Worm (Caenorhabditis elegans) whole organism, L1 larva: ENCODE results near the gene C05C9.1.

ENCODE experiments used
- C34B4.2 ChIP-seq: sonication (generic microtip); optimal IDR thresholded peaks from 2 replicates; lab custom pipeline; 2017; ENCODE audit warnings: mild to moderate bottlenecking, missing genetic modification characterization, missing compliant biosample characterization
- F16B12.6 ChIP-seq: fragments of 150-350 bp; optimal IDR thresholded peaks from 2 replicates; lab custom pipeline; 2014; ENCODE audit warnings: missing biosample characterization, missing genetic modification characterization
- aha-1 ChIP-seq: fragments of 150-350 bp; optimal IDR thresholded peaks from 2 replicates; lab custom pipeline; 2014; ENCODE audit warnings: missing biosample characterization, missing genetic modification characterization
- ama-1 ChIP-seq: fragments of 150-350 bp; optimal IDR thresholded peaks from 2 replicates; lab custom pipeline; 2014
- blmp-1 ChIP-seq: fragments of 150-350 bp; optimal IDR thresholded peaks from 2 replicates; lab custom pipeline; 2014; ENCODE audit warnings: missing biosample characterization, missing genetic modification characterization
- ceh-82 ChIP-seq, 3 experiments: fragments of 150-350 bp in 1 of 3; sonication (generic microtip) in 2 of 3; optimal IDR thresholded peaks; 2 replicates each; lab custom pipeline; 2014 to 2017; ENCODE audit warnings: missing biosample characterization in 3 of 3, missing genetic modification characterization in 3 of 3
- ceh-90 ChIP-seq: sonication (generic microtip); optimal IDR thresholded peaks from 2 replicates; lab custom pipeline; 2016; ENCODE audit warnings: missing genetic modification characterization, missing compliant biosample characterization
- ces-1 ChIP-seq: fragments of 150-350 bp; optimal IDR thresholded peaks from 2 replicates; lab custom pipeline; 2014; ENCODE audit warnings: missing biosample characterization, missing genetic modification reagents, missing genetic modification characterization
- dsc-1 ChIP-seq: sonication (generic microtip); optimal IDR thresholded peaks from 2 replicates; lab custom pipeline; 2016; ENCODE audit warnings: mild to moderate bottlenecking, missing genetic modification characterization, missing compliant biosample characterization
- efl-1 ChIP-seq, 4 experiments: fragments of 150-350 bp; optimal IDR thresholded peaks in 3 of 4; peaks in 1 of 4; 1 replicate in 1 of 4; 2 replicates in 3 of 4; lab custom pipeline; 2014; ENCODE audit warnings: missing biosample characterization in 2 of 4, missing genetic modification characterization in 2 of 4, missing genetic modification reagents in 2 of 4
- egl-27 ChIP-seq, 2 experiments: fragments of 150-350 bp in 1 of 2; sonication (generic microtip); optimal IDR thresholded peaks; 3 replicates each; lab custom pipeline; 2017 to 2018; ENCODE audit warnings: missing biosample characterization in 2 of 2, missing genetic modification characterization in 2 of 2, missing genetic modification reagents in 2 of 2
- fos-1 ChIP-seq: fragments of 150-350 bp; optimal IDR thresholded peaks from 2 replicates; lab custom pipeline; 2014; ENCODE audit warnings: missing biosample characterization, missing genetic modification characterization
- isw-1 ChIP-seq: fragments of 200-800 bp; sonication (Bioruptor generic); IDR thresholded peaks from 2 replicates; pipeline ENCODE4 v1.3.6; 2022; ENCODE audit warnings: missing genetic modification characterization, missing compliant biosample characterization
- lin-14 ChIP-seq: fragments of 200-800 bp; sonication (Bioruptor generic); optimal IDR thresholded peaks from 2 replicates; lab custom pipeline; 2018; ENCODE audit warnings: mild to moderate bottlenecking, missing genetic modification characterization, moderate library complexity, missing compliant biosample characterization
- lin-15B ChIP-seq: fragments of 150-350 bp; sonication (generic microtip); optimal IDR thresholded peaks from 3 replicates; lab custom pipeline; 2014; ENCODE audit warnings: missing biosample characterization, missing genetic modification characterization
- lin-35 ChIP-seq, 2 experiments: fragments of 150-350 bp; optimal IDR thresholded peaks; 2 replicates each; lab custom pipeline; 2014; ENCODE audit warnings: missing biosample characterization in 2 of 2, missing genetic modification characterization in 2 of 2, missing genetic modification reagents in 2 of 2
- lin-39 ChIP-seq: fragments of 150-350 bp; optimal IDR thresholded peaks from 2 replicates; lab custom pipeline; 2014; ENCODE audit warnings: missing biosample characterization, missing genetic modification reagents, missing genetic modification characterization
- lir-3 ChIP-seq: sonication (generic microtip); optimal IDR thresholded peaks from 2 replicates; lab custom pipeline; 2016; ENCODE audit warnings: mild to moderate bottlenecking, missing genetic modification characterization, moderate library complexity, missing compliant biosample characterization; ENCODE audit not compliant: poor library complexity
- lsy-2 ChIP-seq, 2 experiments: fragments of 150-350 bp; optimal IDR thresholded peaks; 2 replicates each; lab custom pipeline; 2014; ENCODE audit warnings: missing biosample characterization in 2 of 2, missing genetic modification characterization in 2 of 2
- mdl-1 ChIP-seq, 2 experiments: fragments of 150-350 bp; optimal IDR thresholded peaks; 2 replicates each; lab custom pipeline; 2014 to 2017; ENCODE audit warnings: missing biosample characterization in 2 of 2, missing genetic modification characterization in 2 of 2, inconsistent platforms in 1 of 2
- mef-2 ChIP-seq: fragments of 150-350 bp; optimal IDR thresholded peaks from 2 replicates; lab custom pipeline; 2014; ENCODE audit warnings: missing biosample characterization, missing genetic modification characterization
- mep-1 ChIP-seq: fragments of 150-350 bp; optimal IDR thresholded peaks from 2 replicates; lab custom pipeline; 2014; ENCODE audit warnings: missing biosample characterization, missing genetic modification characterization
- nhr-11 ChIP-seq: fragments of 150-350 bp; optimal IDR thresholded peaks from 2 replicates; lab custom pipeline; 2014; ENCODE audit warnings: missing biosample characterization, missing genetic modification characterization
- nhr-12 ChIP-seq: sonication (generic microtip); optimal IDR thresholded peaks from 2 replicates; lab custom pipeline; 2017; ENCODE audit warnings: missing biosample characterization, missing genetic modification characterization
- nhr-19 ChIP-seq: fragments of 200-800 bp; sonication (Bioruptor generic); conservative IDR thresholded peaks from 2 replicates; pipeline ENCODE4 v1.3.6; 2022; ENCODE audit warnings: missing genetic modification characterization, missing compliant biosample characterization
- nhr-20 ChIP-seq: sonication (generic microtip); optimal IDR thresholded peaks from 2 replicates; lab custom pipeline; 2016; ENCODE audit warnings: mild to moderate bottlenecking, missing genetic modification characterization, missing compliant biosample characterization
- nhr-71 ChIP-seq: sonication (generic microtip); optimal IDR thresholded peaks from 2 replicates; lab custom pipeline; 2016; ENCODE audit warnings: mild to moderate bottlenecking, missing genetic modification characterization, moderate library complexity, missing compliant biosample characterization
- nhr-84 ChIP-seq: sonication (generic microtip); optimal IDR thresholded peaks from 2 replicates; lab custom pipeline; 2017; ENCODE audit warnings: missing biosample characterization, missing genetic modification characterization
- nhr-90 ChIP-seq: sonication (generic microtip); optimal IDR thresholded peaks from 2 replicates; lab custom pipeline; 2016; ENCODE audit warnings: mild to moderate bottlenecking, missing genetic modification characterization, missing compliant biosample characterization; ENCODE audit not compliant: poor library complexity
- pax-3 ChIP-seq: fragments of 200-800 bp; sonication (Bioruptor generic); optimal IDR thresholded peaks from 2 replicates; lab custom pipeline; 2018; ENCODE audit warnings: mild to moderate bottlenecking, missing genetic modification characterization, moderate library complexity, missing compliant biosample characterization
- pqm-1 ChIP-seq: sonication (generic microtip); optimal IDR thresholded peaks from 3 replicates; lab custom pipeline; 2017; ENCODE audit warnings: missing biosample characterization, missing genetic modification characterization
- rnt-1 ChIP-seq: sonication (generic microtip); optimal IDR thresholded peaks from 2 replicates; lab custom pipeline; 2016; ENCODE audit warnings: mild to moderate bottlenecking, missing genetic modification characterization, moderate library complexity, missing compliant biosample characterization
- sox-4 ChIP-seq: sonication (generic microtip); optimal IDR thresholded peaks from 2 replicates; lab custom pipeline; 2016; ENCODE audit warnings: missing genetic modification characterization, missing compliant biosample characterization
- sup-37 ChIP-seq: fragments of 200-800 bp; sonication (Bioruptor generic); optimal IDR thresholded peaks from 2 replicates; lab custom pipeline; 2018; ENCODE audit warnings: mild to moderate bottlenecking, missing genetic modification characterization, missing compliant biosample characterization
- unc-130 ChIP-seq: fragments of 150-350 bp; optimal IDR thresholded peaks from 2 replicates; lab custom pipeline; 2017; ENCODE audit warnings: missing biosample characterization, missing genetic modification characterization, inconsistent platforms
- unc-86 ChIP-seq: sonication (generic microtip); optimal IDR thresholded peaks from 2 replicates; lab custom pipeline; 2016; ENCODE audit warnings: missing genetic modification characterization, missing compliant biosample characterization
- unc-98 ChIP-seq: fragments of 200-800 bp; sonication (Bioruptor generic); IDR thresholded peaks from 2 replicates; pipeline ENCODE4 v1.3.6; 2022; ENCODE audit warnings: missing genetic modification characterization, missing compliant biosample characterization
- vab-15 ChIP-seq: sonication (generic microtip); optimal IDR thresholded peaks from 2 replicates; lab custom pipeline; 2017; ENCODE audit warnings: missing genotype, mild to moderate bottlenecking, missing genetic modification characterization, missing compliant biosample characterization
- xbp-1 ChIP-seq: sonication (generic microtip); optimal IDR thresholded peaks from 2 replicates; lab custom pipeline; 2016; ENCODE audit warnings: missing genetic modification characterization, missing compliant biosample characterization
- ztf-11 ChIP-seq, 2 experiments: sonication (generic microtip); optimal IDR thresholded peaks; 2 replicates each; lab custom pipeline; 2016 to 2017; ENCODE audit warnings: missing genetic modification characterization in 2 of 2, missing biosample characterization in 1 of 2, missing compliant biosample characterization in 1 of 2
- ztf-4 ChIP-seq: fragments of 150-350 bp; optimal IDR thresholded peaks from 2 replicates; lab custom pipeline; 2014; ENCODE audit warnings: missing biosample characterization, missing genetic modification characterization

Gene C05C9.1

DNA sequence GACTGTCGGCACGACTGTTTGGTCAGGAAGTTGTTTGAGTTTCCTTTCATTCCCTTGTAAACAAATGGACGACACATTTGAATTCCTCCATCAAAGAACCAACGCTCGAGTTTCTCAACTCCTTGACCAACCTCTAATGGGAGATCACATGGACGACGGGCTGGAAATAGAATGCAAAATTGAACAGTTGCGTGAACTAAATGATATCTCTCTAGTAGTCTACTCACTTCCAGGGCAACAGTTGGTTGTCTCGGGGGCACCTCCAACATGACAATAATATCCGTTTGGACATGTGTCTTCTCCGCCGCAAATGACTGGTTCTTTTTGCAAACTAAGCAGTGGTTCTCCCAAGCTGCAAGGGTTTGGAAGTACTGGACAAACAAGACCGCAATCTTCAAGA is 33.0 kb downstream of the C05C9.1 start:
- TF ChIP-seq efl-1 (optimal IDR thresholded peaks at IDR 0.05; lab: Kevin White, UChicago) (no peak), efl-1 (GFP tag; optimal IDR thresholded peaks at IDR 0.05 in 1 of 2; lab: Kevin White, UChicago) (peak in 1 of 2 experiments; percentile 73), nhr-71 (peak; percentile 52), lin-14 (GFP tag; lab: Kevin White, UChicago) (peak; percentile 65), pax-3 (no peak), unc-98 (GFP tag; lab: Robert Waterston, UW) (0 out of 2 replicates have a peak, but pooled peaks have one; percentile 25), rnt-1 (tag; lab: Kevin White, UChicago) (peak; percentile 57), ama-1 (no peak)
- TF ChIP-seq, all 84 proteins: peak for 5

DNA sequence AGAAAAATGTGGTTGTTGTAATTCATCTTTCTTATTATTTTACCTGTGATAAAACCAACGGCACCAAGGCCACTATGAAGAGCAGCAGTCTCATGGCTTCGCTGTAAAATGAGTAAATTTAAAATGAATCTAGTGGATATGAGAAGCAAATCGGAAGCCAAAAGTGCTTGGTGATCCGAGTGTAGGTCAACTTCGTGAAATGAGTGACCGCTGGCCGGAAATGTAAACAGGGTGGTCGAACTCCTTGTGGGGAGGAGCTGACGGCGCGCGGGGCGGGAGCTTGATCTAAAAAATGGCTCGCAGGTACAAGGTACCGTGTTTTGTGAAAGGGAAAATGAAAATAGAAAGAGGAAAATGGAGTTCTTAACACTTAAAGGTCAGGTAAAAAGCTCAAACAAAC is 36.1 kb downstream of the C05C9.1 start, which contains the start of gene C34F6.1:
Gene C34F6.1, minus strand, starts transcription at position 101 of the 400 bp plus-strand sequence.
- TF ChIP-seq nhr-11 (tag; lab: Kevin White, UChicago) (no peak), ztf-11 (tag; optimal IDR thresholded peaks at IDR 0.05; lab: Kevin White, UChicago) (no peak), mep-1 (tag; lab: Kevin White, UChicago) (no peak), aha-1 (no peak), ztf-4 (tag; lab: Kevin White, UChicago) (no peak), F16B12.6 (no peak), lin-15B (no peak)
- TF ChIP-seq, all 84 proteins: peak for 0

DNA sequence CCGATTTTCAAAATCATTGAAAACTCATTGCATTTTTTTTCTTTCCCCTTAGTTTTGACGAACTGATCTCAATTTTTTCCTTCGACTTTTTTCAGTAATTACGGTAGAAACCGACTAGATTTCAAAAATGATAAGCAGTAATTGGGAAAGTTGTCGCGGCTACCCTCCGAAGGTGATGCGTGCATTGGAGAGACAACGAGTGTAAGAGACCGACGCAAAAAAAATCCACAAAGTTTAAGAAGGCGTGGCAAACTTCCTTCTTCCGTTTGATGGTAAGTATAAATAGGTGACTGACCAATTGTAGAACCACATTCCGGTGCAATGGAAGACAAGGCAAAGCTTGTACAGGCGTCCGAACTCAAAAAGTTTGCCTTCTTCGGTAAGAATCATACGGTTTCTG is 38.5 kb downstream of the C05C9.1 start, which contains the start of gene col-178:
Gene col-178, plus strand, starts transcription at position 301 of the 400 bp plus-strand sequence.
- TF ChIP-seq unc-86 (tag; lab: Kevin White, UChicago) (no peak), egl-27 (tag; optimal IDR thresholded peaks at IDR 0.05; lab: Kevin White, UChicago) (no peak), sox-4 (no peak), mef-2 (tag; lab: Kevin White, UChicago) (no peak), isw-1 (GFP tag; lab: Robert Waterston, UW) (no peak), lir-3 (tag; lab: Kevin White, UChicago) (no peak), nhr-12 (tag; lab: Kevin White, UChicago) (no peak), mdl-1 (tag; optimal IDR thresholded peaks at IDR 0.05; lab: Kevin White, UChicago) (no peak), nhr-90 (no peak), C34B4.2 (tag; lab: Kevin White, UChicago) (no peak), xbp-1 (no peak), ceh-82 (tag; optimal IDR thresholded peaks at IDR 0.05; lab: Kevin White, UChicago) (no peak), ces-1 (GFP tag; lab: Kevin White, UChicago) (no peak), lin-35 (GFP tag; optimal IDR thresholded peaks at IDR 0.05; lab: Kevin White, UChicago) (no peak), ztf-4 (tag; lab: Kevin White, UChicago) (no peak), nhr-20 (tag; lab: Kevin White, UChicago) (no peak)

DNA sequence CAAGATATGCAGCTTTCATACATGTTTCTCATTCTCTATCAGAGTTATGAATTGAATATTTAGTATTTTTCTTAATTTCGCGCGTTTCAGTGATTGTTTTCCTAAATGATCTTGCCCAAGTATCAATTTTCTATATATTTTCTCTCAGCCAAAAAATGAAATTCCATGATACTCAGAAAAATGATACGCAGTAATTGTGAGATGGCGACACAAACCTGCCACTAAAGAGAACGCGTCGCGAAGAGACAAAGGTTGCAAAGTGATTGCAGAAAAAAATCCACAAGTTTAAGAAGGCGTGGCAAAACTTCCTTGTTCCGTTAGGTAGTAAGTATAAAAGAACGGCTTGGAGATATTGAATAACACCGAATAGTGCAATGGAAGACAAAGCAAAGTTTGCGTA is 40.5 kb downstream of the C05C9.1 start, which contains the start of gene col-179:
Gene col-179, plus strand, starts transcription at position 301 of the 400 bp plus-strand sequence.
- TF ChIP-seq sox-4 (no peak), unc-130 (no peak), unc-86 (tag; lab: Kevin White, UChicago) (no peak), ztf-11 (tag; optimal IDR thresholded peaks at IDR 0.05; lab: Kevin White, UChicago) (no peak), isw-1 (GFP tag; lab: Robert Waterston, UW) (no peak)
- TF ChIP-seq, all 84 proteins: peak for 0

DNA sequence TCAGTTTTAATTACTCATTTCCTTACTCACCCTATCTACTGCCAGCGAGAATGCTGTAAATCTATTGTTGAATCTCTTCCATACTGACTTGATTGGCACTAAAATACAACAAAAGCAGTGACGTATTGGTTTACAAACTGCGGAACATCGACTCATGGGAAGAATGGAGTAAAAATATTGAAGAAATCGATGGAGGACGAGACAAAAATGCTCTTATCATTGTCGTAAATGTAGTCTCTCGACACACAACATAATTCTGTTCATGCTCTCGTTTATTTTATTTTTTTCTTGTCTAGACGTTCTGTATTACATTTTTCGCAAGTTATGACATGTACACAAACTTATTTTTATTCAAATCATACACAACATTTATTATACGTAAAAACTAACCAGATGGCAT is 43.1 kb downstream of the C05C9.1 start, which contains the start of gene C34F6.11:
Gene C34F6.11, minus strand, starts transcription at position 160 of the 400 bp plus-strand sequence.
- TF ChIP-seq rnt-1 (tag; lab: Kevin White, UChicago) (no peak), aha-1 (no peak), mef-2 (tag; lab: Kevin White, UChicago) (no peak), efl-1 (optimal IDR thresholded peaks at IDR 0.05; lab: Kevin White, UChicago) (no peak), efl-1 (GFP tag; optimal IDR thresholded peaks at IDR 0.05 in 1 of 2; lab: Kevin White, UChicago) (peak in 1 of 2 experiments; percentile 82)

DNA sequence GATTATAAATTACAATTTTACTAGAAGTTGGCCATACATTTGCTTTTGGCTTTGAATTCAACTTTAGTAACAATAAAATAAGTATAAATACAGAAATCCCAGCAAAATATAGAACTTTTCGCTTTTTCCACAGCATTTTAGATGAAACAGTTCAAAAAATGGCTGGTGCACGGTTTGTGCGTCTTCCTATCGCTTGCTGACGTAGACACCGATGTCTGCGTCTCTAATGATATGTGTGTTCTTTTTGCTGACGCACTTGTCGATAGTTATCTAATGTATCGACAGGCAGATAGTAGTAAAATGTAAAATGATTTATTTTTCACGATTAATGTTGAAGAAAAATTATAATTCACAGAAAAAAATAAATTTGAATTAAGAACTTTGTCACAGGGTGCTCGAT is 46.3 kb downstream of the C05C9.1 start, which contains the start of gene hst-2:
Gene hst-2, minus strand, starts transcription at position 203 of the 400 bp plus-strand sequence.
- TF ChIP-seq efl-1 (optimal IDR thresholded peaks at IDR 0.05; lab: Kevin White, UChicago) (peak; percentile 82 to 84), efl-1 (GFP tag; optimal IDR thresholded peaks at IDR 0.05 in 1 of 2; lab: Kevin White, UChicago) (peak; percentile 68 to 97), nhr-11 (tag; lab: Kevin White, UChicago) (peak; percentile 89), lin-39 (tag; lab: Kevin White, UChicago) (peak; percentile 97), fos-1 (tag; lab: Kevin White, UChicago) (peak; percentile 87), nhr-19 (GFP tag; lab: Robert Waterston, UW) (peak; percentile 94), ceh-90 (tag; lab: Kevin White, UChicago) (no peak), dsc-1 (tag; lab: Kevin White, UChicago) (peak; percentile 95), nhr-84 (no peak), vab-15 (tag; lab: Kevin White, UChicago) (no peak), lsy-2 (tag; optimal IDR thresholded peaks at IDR 0.05; lab: Kevin White, UChicago) (peak; percentile 91 to 93), pqm-1 (tag; lab: Kevin White, UChicago) (no peak), blmp-1 (tag; lab: Kevin White, UChicago) (peak; percentile 83), unc-130 (peak; percentile 96), lin-35 (GFP tag; optimal IDR thresholded peaks at IDR 0.05; lab: Kevin White, UChicago) (peak; percentile 74 to 91), pax-3 (peak; percentile 76), sup-37 (GFP tag; lab: Kevin White, UChicago) (peak; percentile 86)
